Fruit fly (Drosophila melanogaster) Kc167 (cell line): ENCODE measurements around the gene PolQ.

ENCODE experiments used
- Myc ChIP-seq: fragments of >200 bp; optimal IDR thresholded peaks from 2 replicates; lab custom pipeline; 2017; ENCODE audit warnings: missing external identifiers
- h ChIP-seq: fragments of >200 bp; optimal IDR thresholded peaks from 3 replicates; lab custom pipeline; 2018; ENCODE audit warnings: missing external identifiers
- psq ChIP-seq: fragments of >200 bp; optimal IDR thresholded peaks from 2 replicates; lab custom pipeline; 2017; ENCODE audit warnings: missing external identifiers
- ttk ChIP-seq: sonication (Bioruptor generic); optimal IDR thresholded peaks from 2 replicates; lab custom pipeline; 2017; ENCODE audit warnings: missing external identifiers

dm6 chr3R:12692497-12692896 lies 19.6 kb downstream of the PolQ start, which contains the start of gene CG31347:
- no peak for TF ChIP-seq Myc
- no peak for TF ChIP-seq psq (lab: Kevin White, UChicago)
- no peak for TF ChIP-seq h (lab: Kevin White, UChicago)
- TF ChIP-seq ttk (lab: Kevin White, UChicago): no peak
